Worm (Caenorhabditis elegans) whole organism, L2 larva: ENCODE data around the gene acp-4.
A peak's percentile ranks its signal among the peaks of the same experiment; 100 is the strongest.

ENCODE experiments used
- C34F6.9 ChIP-seq: fragments of 150-350 bp; optimal IDR thresholded peaks from 2 replicates; lab custom pipeline; 2014; ENCODE audit warnings: missing biosample characterization, missing genetic modification characterization
- F13H6.1 ChIP-seq: sonication (generic microtip); optimal IDR thresholded peaks from 2 replicates; lab custom pipeline; 2016; ENCODE audit warnings: missing genetic modification characterization, missing compliant biosample characterization
- R02D3.7 ChIP-seq: fragments of 150-350 bp; optimal IDR thresholded peaks from 2 replicates; lab custom pipeline; 2014; ENCODE audit warnings: missing biosample characterization, missing genetic modification characterization
- alr-1 ChIP-seq: fragments of 150-350 bp; optimal IDR thresholded peaks from 2 replicates; lab custom pipeline; 2014; ENCODE audit warnings: missing biosample characterization, missing genetic modification characterization
- aly-2 ChIP-seq: fragments of 150-350 bp; optimal IDR thresholded peaks from 2 replicates; lab custom pipeline; 2014; ENCODE audit warnings: missing biosample characterization, missing genetic modification characterization
- ama-1 ChIP-seq: fragments of 150-350 bp; optimal IDR thresholded peaks from 2 replicates; lab custom pipeline; 2018; ENCODE audit warnings: inconsistent platforms
- crh-2 ChIP-seq: sonication (generic microtip); optimal IDR thresholded peaks from 2 replicates; lab custom pipeline; 2017; ENCODE audit warnings: missing biosample characterization, missing genetic modification characterization
- egl-27 ChIP-seq: sonication (generic microtip); optimal IDR thresholded peaks from 3 replicates; lab custom pipeline; 2017; ENCODE audit warnings: missing biosample characterization, missing genetic modification reagents, missing genetic modification characterization
- elt-1 ChIP-seq: fragments of 150-350 bp; optimal IDR thresholded peaks from 2 replicates; lab custom pipeline; 2014; ENCODE audit warnings: missing biosample characterization, missing genetic modification characterization
- fos-1 ChIP-seq: fragments of 150-350 bp; optimal IDR thresholded peaks from 2 replicates; lab custom pipeline; 2014; ENCODE audit warnings: missing biosample characterization, missing genetic modification characterization
- gmeb-1 ChIP-seq: fragments of 150-350 bp; optimal IDR thresholded peaks from 2 replicates; lab custom pipeline; 2014; ENCODE audit warnings: missing biosample characterization, missing genetic modification characterization
- lin-13 ChIP-seq: fragments of 150-350 bp; optimal IDR thresholded peaks from 2 replicates; lab custom pipeline; 2014; ENCODE audit warnings: missing biosample characterization, missing genetic modification reagents, missing genetic modification characterization
- mbf-1 ChIP-seq: sonication (generic microtip); optimal IDR thresholded peaks from 2 replicates; lab custom pipeline; 2017; ENCODE audit warnings: missing biosample characterization, missing genetic modification characterization
- mdl-1 ChIP-seq, 2 experiments: fragments of 150-350 bp in 1 of 2; sonication (generic microtip) in 1 of 2; optimal IDR thresholded peaks; 2 replicates each; lab custom pipeline; 2017; ENCODE audit warnings: missing biosample characterization in 2 of 2, missing genetic modification characterization in 2 of 2
- nhr-11 ChIP-seq: fragments of 150-350 bp; optimal IDR thresholded peaks from 2 replicates; lab custom pipeline; 2014; ENCODE audit warnings: missing biosample characterization, missing genetic modification characterization
- nhr-129 ChIP-seq: fragments of 150-350 bp; optimal IDR thresholded peaks from 2 replicates; lab custom pipeline; 2014; ENCODE audit warnings: missing biosample characterization, missing genetic modification characterization
- nhr-21 ChIP-seq: fragments of 150-350 bp; optimal IDR thresholded peaks from 2 replicates; lab custom pipeline; 2014; ENCODE audit warnings: missing biosample characterization, missing genetic modification characterization
- nhr-25 ChIP-seq: fragments of 150-350 bp; sonication (generic microtip); optimal IDR thresholded peaks from 3 replicates; lab custom pipeline; 2014; ENCODE audit warnings: missing biosample characterization, missing genetic modification characterization
- peb-1 ChIP-seq: fragments of 150-350 bp; optimal IDR thresholded peaks from 2 replicates; lab custom pipeline; 2014; ENCODE audit warnings: missing biosample characterization, missing genetic modification characterization
- sem-4 ChIP-seq: fragments of 150-350 bp; optimal IDR thresholded peaks from 2 replicates; lab custom pipeline; 2014; ENCODE audit warnings: missing biosample characterization, missing genetic modification reagents, missing genetic modification characterization
- skn-1 ChIP-seq: sonication (generic microtip); optimal IDR thresholded peaks from 2 replicates; lab custom pipeline; 2017; ENCODE audit warnings: missing biosample characterization, missing genetic modification characterization
- sma-3 ChIP-seq: sonication (generic microtip); optimal IDR thresholded peaks from 2 replicates; lab custom pipeline; 2016; ENCODE audit warnings: missing genetic modification reagents, missing genetic modification characterization, missing compliant biosample characterization
- sma-9 ChIP-seq, 2 experiments: fragments of 150-350 bp in 1 of 2; sonication (generic microtip) in 1 of 2; optimal IDR thresholded peaks; 2 replicates each; lab custom pipeline; 2014 to 2016; ENCODE audit warnings: missing genetic modification characterization in 2 of 2, mild to moderate bottlenecking in 1 of 2, missing biosample characterization in 1 of 2, missing compliant biosample characterization in 1 of 2, missing genetic modification reagents in 1 of 2, moderate library complexity in 1 of 2
- unc-39 ChIP-seq: fragments of 150-350 bp; optimal IDR thresholded peaks from 2 replicates; lab custom pipeline; 2014; ENCODE audit warnings: missing biosample characterization, missing genetic modification characterization
- unc-62 ChIP-seq: fragments of 150-350 bp; optimal IDR thresholded peaks from 2 replicates; lab custom pipeline; 2014; ENCODE audit warnings: missing biosample characterization, missing genetic modification reagents, missing genetic modification characterization
- zag-1 ChIP-seq: fragments of 150-350 bp; optimal IDR thresholded peaks from 2 replicates; lab custom pipeline; 2014; ENCODE audit warnings: missing biosample characterization, missing genetic modification characterization
- ztf-1 ChIP-seq: fragments of 200-800 bp; sonication (Bioruptor generic); conservative IDR thresholded peaks from 2 replicates; pipeline ENCODE4 v1.3.6; 2022; ENCODE audit warnings: missing genetic modification characterization, missing compliant biosample characterization
- ztf-11 ChIP-seq: sonication (generic microtip); optimal IDR thresholded peaks from 2 replicates; lab custom pipeline; 2017; ENCODE audit warnings: missing biosample characterization, missing genetic modification characterization

The acp-4 gene

ce11 chrII:8399064-8399463 lies 35.8 kb downstream of the acp-4 start, which contains the start of gene dod-23:
TSS of gene dod-23 (minus strand) at chrII:8399164.
- no peak for TF ChIP-seq unc-62
- TF ChIP-seq ztf-11 (tag; lab: Kevin White, UChicago): no peak
- TF ChIP-seq fos-1: no peak
- no peak for TF ChIP-seq sma-3
- TF ChIP-seq lin-13: no peak
- no peak for TF ChIP-seq gmeb-1
- TF ChIP-seq aly-2 (tag; lab: Kevin White, UChicago): no peak
- no peak for TF ChIP-seq F13H6.1
- no peak for TF ChIP-seq nhr-129 (tag; lab: Kevin White, UChicago)
- no peak for TF ChIP-seq nhr-11 (tag; lab: Kevin White, UChicago)
- no peak for TF ChIP-seq unc-39 (tag; lab: Kevin White, UChicago)

ce11 chrII:8396041-8396440 lies 38.9 kb downstream of the acp-4 start, which contains the start of gene F49E12.7:
TSS of gene F49E12.7 (minus strand) at chrII:8396141.
- no peak for TF ChIP-seq mbf-1 (tag; lab: Kevin White, UChicago)
- no peak for TF ChIP-seq ama-1 (lab: Kevin White, UChicago)
- no peak for TF ChIP-seq aly-2 (tag; lab: Kevin White, UChicago)

- TF ChIP-seq peb-1 (tag; lab: Kevin White, UChicago) (no peak), nhr-21 (no peak), ztf-1 (no peak), sem-4 (tag; lab: Kevin White, UChicago) (no peak), mdl-1 (tag; optimal IDR thresholded peaks at IDR 0.05; lab: Kevin White, UChicago) (no peak), sma-9 (GFP tag; optimal IDR thresholded peaks at IDR 0.05; lab: Kevin White, UChicago) (no peak), sma-9 (tag; optimal IDR thresholded peaks at IDR 0.05; lab: Kevin White, UChicago) (no peak), nhr-129 (tag; lab: Kevin White, UChicago) (no peak), R02D3.7 (no peak), crh-2 (tag; lab: Kevin White, UChicago) (no peak), C34F6.9 (tag; lab: Kevin White, UChicago) (no peak), unc-39 (tag; lab: Kevin White, UChicago) (no peak), elt-1 (tag; lab: Kevin White, UChicago) (no peak), ama-1 (lab: Kevin White, UChicago) (no peak), egl-27 (tag; lab: Kevin White, UChicago) (no peak), zag-1 (tag; lab: Kevin White, UChicago) (no peak)
Measured at ce11 chrII:8394205-8394604, 40.7 kb downstream of the acp-4 start, which contains the start of gene F49E12.8. TSS of gene F49E12.8 (minus strand) at chrII:8394305.

ce11 chrII:8392215-8392614 lies 42.7 kb downstream of the acp-4 start:
- TF ChIP-seq zag-1 (tag; lab: Kevin White, UChicago) (no peak), fos-1 (peak; percentile 55)

- TF ChIP-seq fos-1 (peak; percentile 54), sma-3 (no peak)
Measured at ce11 chrII:8390751-8391150, 44.2 kb downstream of the acp-4 start, which contains the start of gene F49E12.10. TSS of gene F49E12.10 (plus strand) at chrII:8391051.

- TF ChIP-seq crh-2 (tag; lab: Kevin White, UChicago) (peak; percentile 23), skn-1 (tag; lab: Kevin White, UChicago) (peak; percentile 22), sma-9 (GFP tag; optimal IDR thresholded peaks at IDR 0.05; lab: Kevin White, UChicago) (peak; percentile 69), sma-9 (tag; optimal IDR thresholded peaks at IDR 0.05; lab: Kevin White, UChicago) (no peak), alr-1 (tag; lab: Kevin White, UChicago) (no peak), nhr-25 (tag; lab: Kevin White, UChicago) (no peak), fos-1 (peak; percentile 91)
- TF ChIP-seq, all 48 proteins: peak for 4
Measured at ce11 chrII:8388001-8388513, 46.8 kb downstream of the acp-4 start, which contains the start of gene drd-1. TSS of gene drd-1 (plus strand) at chrII:8388051.

- TF ChIP-seq fos-1 (peak; percentile 78), ztf-11 (tag; lab: Kevin White, UChicago) (no peak), sma-9 (GFP tag; optimal IDR thresholded peaks at IDR 0.05; lab: Kevin White, UChicago) (peak; percentile 13), sma-9 (tag; optimal IDR thresholded peaks at IDR 0.05; lab: Kevin White, UChicago) (no peak)
Measured at ce11 chrII:8386897-8387296, 48.0 kb downstream of the acp-4 start.
